Worm (Caenorhabditis elegans) whole organism, L1 larva: ENCODE results near the gene F21H7.12.
A peak's percentile ranks its signal among the peaks of the same experiment; 100 is the strongest.

Experiments used
- C34B4.2 ChIP-seq: sonication (generic microtip); optimal IDR thresholded peaks from 2 replicates; lab custom pipeline; 2017; ENCODE audit warnings: mild to moderate bottlenecking, missing genetic modification characterization, missing compliant biosample characterization
- F16B12.6 ChIP-seq: fragments of 150-350 bp; optimal IDR thresholded peaks from 2 replicates; lab custom pipeline; 2014; ENCODE audit warnings: missing biosample characterization, missing genetic modification characterization
- ama-1 ChIP-seq: fragments of 150-350 bp; optimal IDR thresholded peaks from 2 replicates; lab custom pipeline; 2014
- blmp-1 ChIP-seq: fragments of 150-350 bp; optimal IDR thresholded peaks from 2 replicates; lab custom pipeline; 2014; ENCODE audit warnings: missing biosample characterization, missing genetic modification characterization
- ceh-8 ChIP-seq: fragments of 200-800 bp; sonication (Bioruptor generic); optimal IDR thresholded peaks from 2 replicates; lab custom pipeline; 2018; ENCODE audit warnings: mild to moderate bottlenecking, missing genetic modification characterization, moderate library complexity, missing compliant biosample characterization
- ceh-82 ChIP-seq, 3 experiments: fragments of 150-350 bp in 1 of 3; sonication (generic microtip) in 2 of 3; optimal IDR thresholded peaks; 2 replicates each; lab custom pipeline; 2014 to 2017; ENCODE audit warnings: missing biosample characterization in 3 of 3, missing genetic modification characterization in 3 of 3
- ceh-88 ChIP-seq: fragments of 200-800 bp; sonication (Bioruptor generic); IDR thresholded peaks from 2 replicates; pipeline ENCODE4 v1.3.6; 2022; ENCODE audit warnings: missing genetic modification characterization, missing compliant biosample characterization
- dsc-1 ChIP-seq: sonication (generic microtip); optimal IDR thresholded peaks from 2 replicates; lab custom pipeline; 2016; ENCODE audit warnings: mild to moderate bottlenecking, missing genetic modification characterization, missing compliant biosample characterization
- efl-1 ChIP-seq, 4 experiments: fragments of 150-350 bp; optimal IDR thresholded peaks in 3 of 4; peaks in 1 of 4; 1 replicate in 1 of 4; 2 replicates in 3 of 4; lab custom pipeline; 2014; ENCODE audit warnings: missing biosample characterization in 2 of 4, missing genetic modification characterization in 2 of 4, missing genetic modification reagents in 2 of 4
- egl-13 ChIP-seq: sonication (generic microtip); optimal IDR thresholded peaks from 2 replicates; lab custom pipeline; 2016; ENCODE audit warnings: missing genotype, missing genetic modification reagents, missing genetic modification characterization, missing compliant biosample characterization
- elt-3 ChIP-seq, 6 experiments: fragments of 150-350 bp in 1 of 6; sonication (generic microtip); optimal IDR thresholded peaks; 2 replicates each; lab custom pipeline; 2017 to 2018; ENCODE audit warnings: missing biosample characterization in 6 of 6, missing genetic modification characterization in 6 of 6, inconsistent platforms in 1 of 6
- fkh-4 ChIP-seq: sonication (generic microtip); optimal IDR thresholded peaks from 2 replicates; lab custom pipeline; 2016; ENCODE audit warnings: missing compliant biosample characterization, missing genetic modification characterization, borderline replicate concordance
- fkh-8 ChIP-seq: sonication (generic microtip); optimal IDR thresholded peaks from 2 replicates; lab custom pipeline; 2016; ENCODE audit warnings: mild to moderate bottlenecking, missing genetic modification characterization, missing compliant biosample characterization
- grh-1 ChIP-seq: fragments of 200-800 bp; sonication (Bioruptor generic); IDR thresholded peaks from 2 replicates; pipeline ENCODE4 v1.3.6; 2022; ENCODE audit warnings: missing genetic modification reagents, missing genetic modification characterization, missing compliant biosample characterization
- hlh-17 ChIP-seq: fragments of 200-800 bp; sonication (Bioruptor generic); optimal IDR thresholded peaks from 2 replicates; lab custom pipeline; 2018; ENCODE audit warnings: missing genetic modification characterization, mild to moderate bottlenecking, missing compliant biosample characterization, moderate library complexity, borderline replicate concordance
- hlh-4 ChIP-seq: sonication (generic microtip); optimal IDR thresholded peaks from 2 replicates; lab custom pipeline; 2016; ENCODE audit warnings: mild to moderate bottlenecking, missing genetic modification characterization, missing compliant biosample characterization
- jun-1 ChIP-seq: fragments of 150-350 bp; optimal IDR thresholded peaks from 2 replicates; lab custom pipeline; 2014; ENCODE audit warnings: missing biosample characterization, missing genetic modification reagents, missing genetic modification characterization
- lin-15B ChIP-seq: fragments of 150-350 bp; sonication (generic microtip); optimal IDR thresholded peaks from 3 replicates; lab custom pipeline; 2014; ENCODE audit warnings: missing biosample characterization, missing genetic modification characterization
- mab-9 ChIP-seq: fragments of 200-800 bp; sonication (Bioruptor generic); IDR thresholded peaks from 2 replicates; pipeline ENCODE4 v1.3.6; 2022; ENCODE audit warnings: missing genetic modification reagents, missing genetic modification characterization, missing compliant biosample characterization
- nhr-11 ChIP-seq: fragments of 150-350 bp; optimal IDR thresholded peaks from 2 replicates; lab custom pipeline; 2014; ENCODE audit warnings: missing biosample characterization, missing genetic modification characterization
- nhr-19 ChIP-seq: fragments of 200-800 bp; sonication (Bioruptor generic); conservative IDR thresholded peaks from 2 replicates; pipeline ENCODE4 v1.3.6; 2022; ENCODE audit warnings: missing genetic modification characterization, missing compliant biosample characterization
- nhr-28 ChIP-seq: fragments of 150-350 bp; optimal IDR thresholded peaks from 2 replicates; lab custom pipeline; 2014; ENCODE audit warnings: missing biosample characterization, missing genetic modification characterization
- nhr-47 ChIP-seq: sonication (generic microtip); optimal IDR thresholded peaks from 2 replicates; lab custom pipeline; 2016; ENCODE audit warnings: mild to moderate bottlenecking, missing genetic modification characterization, moderate library complexity, missing compliant biosample characterization
- pag-3 ChIP-seq: sonication (generic microtip); optimal IDR thresholded peaks from 2 replicates; lab custom pipeline; 2017; ENCODE audit warnings: missing genetic modification characterization, mild to moderate bottlenecking, missing compliant biosample characterization, antibody characterized with exemption, borderline replicate concordance; ENCODE audit not compliant: insufficient read depth
- pqm-1 ChIP-seq: sonication (generic microtip); optimal IDR thresholded peaks from 3 replicates; lab custom pipeline; 2017; ENCODE audit warnings: missing biosample characterization, missing genetic modification characterization
- rnt-1 ChIP-seq: sonication (generic microtip); optimal IDR thresholded peaks from 2 replicates; lab custom pipeline; 2016; ENCODE audit warnings: mild to moderate bottlenecking, missing genetic modification characterization, moderate library complexity, missing compliant biosample characterization
- skn-1 ChIP-seq: fragments of 150-350 bp; optimal IDR thresholded peaks from 2 replicates; lab custom pipeline; 2014; ENCODE audit warnings: missing biosample characterization, missing genetic modification characterization
- snpc-4 ChIP-seq: fragments of 150-350 bp; optimal IDR thresholded peaks from 2 replicates; lab custom pipeline; 2014; ENCODE audit warnings: missing biosample characterization, missing genetic modification characterization
- sox-4 ChIP-seq: sonication (generic microtip); optimal IDR thresholded peaks from 2 replicates; lab custom pipeline; 2016; ENCODE audit warnings: missing genetic modification characterization, missing compliant biosample characterization
- sptf-1 ChIP-seq: fragments of 150-350 bp; optimal IDR thresholded peaks from 2 replicates; lab custom pipeline; 2014; ENCODE audit warnings: missing biosample characterization, missing genetic modification characterization
- tbx-2 ChIP-seq: sonication (generic microtip); optimal IDR thresholded peaks from 2 replicates; lab custom pipeline; 2016; ENCODE audit warnings: missing genetic modification characterization, missing compliant biosample characterization
- unc-130 ChIP-seq: fragments of 150-350 bp; optimal IDR thresholded peaks from 2 replicates; lab custom pipeline; 2017; ENCODE audit warnings: missing biosample characterization, missing genetic modification characterization, inconsistent platforms
- unc-30 ChIP-seq: sonication (generic microtip); optimal IDR thresholded peaks from 2 replicates; lab custom pipeline; 2017; ENCODE audit warnings: missing biosample characterization, missing genetic modification characterization
- unc-62 ChIP-seq: fragments of 150-350 bp; optimal IDR thresholded peaks from 2 replicates; lab custom pipeline; 2014; ENCODE audit warnings: missing biosample characterization, missing genetic modification reagents, missing genetic modification characterization
- ztf-4 ChIP-seq: fragments of 150-350 bp; optimal IDR thresholded peaks from 2 replicates; lab custom pipeline; 2014; ENCODE audit warnings: missing biosample characterization, missing genetic modification characterization

Gene F21H7.12

DNA sequence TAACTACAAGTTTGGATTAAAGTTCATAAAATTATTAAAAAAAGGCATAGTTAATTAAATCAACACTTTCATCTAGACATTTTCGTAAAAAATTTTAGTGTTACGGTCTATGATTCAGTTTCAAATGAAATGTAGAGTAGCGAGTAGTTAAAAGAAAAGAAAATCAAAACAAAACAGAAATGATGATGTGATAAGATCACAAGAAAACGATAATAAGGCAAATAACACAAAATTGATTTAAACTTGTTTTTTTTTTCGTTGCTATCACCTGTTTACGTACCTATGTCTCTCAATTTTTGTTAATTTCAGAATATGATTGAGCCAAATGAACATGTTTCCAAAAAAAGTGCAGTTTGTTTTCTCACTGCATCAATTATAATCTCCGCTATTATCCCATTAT, at the start of gene F21H7.12, which contains the start of gene F21H7.2:
Gene F21H7.12, plus strand, starts transcription at position 270 of the 400 bp plus-strand sequence.
Gene F21H7.2, minus strand, starts transcription at position 101 of the 400 bp plus-strand sequence.
- TF ChIP-seq elt-3 (tag; optimal IDR thresholded peaks at IDR 0.05; lab: Kevin White, UChicago) (peak in 1 of 6 experiments; percentile 18), nhr-11 (tag; lab: Kevin White, UChicago) (no peak)
- TF ChIP-seq, all 84 proteins: peak for 1

DNA sequence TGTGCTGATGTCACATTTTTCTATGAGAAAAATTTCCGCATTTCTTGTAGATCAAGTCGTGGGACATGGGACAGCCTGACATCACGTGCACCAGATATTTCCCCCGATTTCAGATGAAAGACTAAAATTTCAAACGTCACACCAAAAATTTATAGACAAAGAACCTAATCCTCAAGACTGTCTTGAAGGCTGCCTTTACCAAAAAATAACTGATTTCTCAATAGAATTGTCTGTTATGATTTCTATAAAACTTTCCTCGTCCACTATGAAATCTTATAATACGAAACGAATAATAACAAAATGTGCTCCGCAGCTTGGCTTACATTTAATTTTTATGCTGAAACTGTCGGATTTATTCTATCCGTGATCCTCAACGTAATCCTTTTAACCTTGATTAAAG, 49.6 kb upstream of the F21H7.12 start, which contains the start of gene str-106:
Gene str-106, plus strand, starts transcription at position 301 of the 400 bp plus-strand sequence.
- TF ChIP-seq ceh-8 = no peak
- TF ChIP-seq hlh-17 (GFP tag; lab: Kevin White, UChicago) = no peak
- TF ChIP-seq nhr-47 (tag; lab: Kevin White, UChicago) = no peak
- TF ChIP-seq nhr-19 = no peak
- no peak for TF ChIP-seq pag-3 (tag; lab: Kevin White, UChicago)
- TF ChIP-seq fkh-8 (tag; lab: Kevin White, UChicago) = no peak
- no peak for TF ChIP-seq sox-4 (tag; lab: Kevin White, UChicago)

DNA sequence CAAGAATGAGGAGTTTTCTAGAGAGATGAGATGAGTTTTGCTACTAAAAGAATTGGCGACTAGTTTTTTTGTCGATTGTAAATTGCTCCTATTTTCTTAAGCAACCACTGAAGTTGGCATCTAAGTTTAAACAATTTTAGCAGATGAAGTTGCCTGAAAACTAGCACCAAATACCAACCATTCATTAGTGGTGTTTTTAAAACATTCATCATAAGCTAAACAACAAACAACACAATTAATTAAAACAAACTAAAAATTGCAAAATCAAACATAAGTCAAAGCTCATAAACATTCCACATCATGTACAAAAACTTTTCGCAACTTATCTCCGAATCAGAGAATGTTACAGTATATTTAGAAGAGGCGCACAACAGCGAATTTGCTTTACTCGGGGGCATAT, 47.9 kb upstream of the F21H7.12 start, which contains the start of gene srz-13:
Gene srz-13, plus strand, starts transcription at position 301 of the 400 bp plus-strand sequence.
- TF ChIP-seq unc-130 (tag; lab: Kevin White, UChicago) (no peak), egl-13 (tag; lab: Kevin White, UChicago) (no peak), blmp-1 (no peak), efl-1 (optimal IDR thresholded peaks at IDR 0.05; lab: Kevin White, UChicago) (no peak), efl-1 (GFP tag; optimal IDR thresholded peaks at IDR 0.05 in 1 of 2; lab: Kevin White, UChicago) (no peak), dsc-1 (tag; lab: Kevin White, UChicago) (no peak), elt-3 (tag; optimal IDR thresholded peaks at IDR 0.05; lab: Kevin White, UChicago) (no peak), unc-30 (tag; lab: Kevin White, UChicago) (no peak), C34B4.2 (tag; lab: Kevin White, UChicago) (no peak), ceh-82 (tag; optimal IDR thresholded peaks at IDR 0.05; lab: Kevin White, UChicago) (no peak), ceh-88 (GFP tag; lab: Robert Waterston, UW) (no peak), grh-1 (GFP tag; lab: Robert Waterston, UW) (no peak), lin-15B (no peak), F16B12.6 (tag; lab: Kevin White, UChicago) (no peak), tbx-2 (tag; lab: Kevin White, UChicago) (no peak), unc-62 (GFP tag; lab: Kevin White, UChicago) (no peak)

ce11 chrV:16182918-16183317, 47.0 kb upstream of the F21H7.12 start, which contains the start of gene srh-277:
TSS of gene srh-277 (plus strand) at chrV:16183218.
- TF ChIP-seq skn-1 (no peak), sptf-1 (tag; lab: Kevin White, UChicago) (no peak), ztf-4 (tag; lab: Kevin White, UChicago) (no peak), rnt-1 (tag; lab: Kevin White, UChicago) (no peak), unc-62 (GFP tag; lab: Kevin White, UChicago) (no peak), unc-30 (tag; lab: Kevin White, UChicago) (no peak), egl-13 (tag; lab: Kevin White, UChicago) (no peak), ama-1 (lab: Kevin White, UChicago) (no peak), fkh-4 (tag; lab: Kevin White, UChicago) (no peak)

ce11 chrV:16183357-16183756, 46.6 kb upstream of the F21H7.12 start, which contains the start of gene srz-14:
TSS of gene srz-14 (plus strand) at chrV:16183657.
- no peak for TF ChIP-seq pqm-1 (tag; lab: Kevin White, UChicago)
- no peak for TF ChIP-seq ceh-8
- TF ChIP-seq lin-15B = no peak
- TF ChIP-seq snpc-4 (tag; lab: Kevin White, UChicago) = no peak
- TF ChIP-seq elt-3 (tag; optimal IDR thresholded peaks at IDR 0.05; lab: Kevin White, UChicago) = no peak
- no peak for TF ChIP-seq mab-9 (GFP tag; lab: Robert Waterston, UW)
- TF ChIP-seq hlh-4 (tag; lab: Kevin White, UChicago) = no peak
- no peak for TF ChIP-seq nhr-28 (tag; lab: Kevin White, UChicago)
- no peak for TF ChIP-seq jun-1 (tag; lab: Kevin White, UChicago)
